Fruit fly (Drosophila melanogaster): ENCODE measurements around the gene CG33912.

Gene CG33912

dm6 chr3L:20748577-20748976 is 6.9 kb downstream of the CG33912 start:
- TF ChIP-seq Dll (optimal IDR thresholded peaks at IDR 0.05) = no peak
- no peak for TF ChIP-seq pan (optimal IDR thresholded peaks at IDR 0.05)
- no peak for TF ChIP-seq CG8478 (optimal IDR thresholded peaks at IDR 0.05)
- no peak for TF ChIP-seq usp (GFP tag; optimal IDR thresholded peaks at IDR 0.05)
- TF ChIP-seq EcR (GFP tag; optimal IDR thresholded peaks at IDR 0.05) = no peak
- no peak for TF ChIP-seq psq (optimal IDR thresholded peaks at IDR 0.05)

dm6 chr3L:20747299-20747925 is 8.1 kb downstream of the CG33912 start:
- TF ChIP-seq psq (optimal IDR thresholded peaks at IDR 0.05) (no peak), EcR (GFP tag; optimal IDR thresholded peaks at IDR 0.05) (no peak), CG8478 (optimal IDR thresholded peaks at IDR 0.05) (no peak), pan (optimal IDR thresholded peaks at IDR 0.05) (no peak), usp (GFP tag; optimal IDR thresholded peaks at IDR 0.05) (no peak), Dll (optimal IDR thresholded peaks at IDR 0.05) (no peak)

- TF ChIP-seq Dll (optimal IDR thresholded peaks at IDR 0.05) (no peak), pan (optimal IDR thresholded peaks at IDR 0.05) (no peak), CG8478 (optimal IDR thresholded peaks at IDR 0.05) (no peak), usp (GFP tag; optimal IDR thresholded peaks at IDR 0.05) (no peak), psq (optimal IDR thresholded peaks at IDR 0.05) (no peak), EcR (GFP tag; optimal IDR thresholded peaks at IDR 0.05) (no peak)
Measured at dm6 chr3L:20739414-20739813, 16.1 kb downstream of the CG33912 start, which contains the start of gene Gr77a. Gene Gr77a (minus strand): TSS chr3L:20739430.

dm6 chr3L:20737346-20737745 is 18.1 kb downstream of the CG33912 start:
- TF ChIP-seq pan (optimal IDR thresholded peaks at IDR 0.05) (no peak), EcR (GFP tag; optimal IDR thresholded peaks at IDR 0.05) (no peak), CG8478 (optimal IDR thresholded peaks at IDR 0.05) (no peak), usp (GFP tag; optimal IDR thresholded peaks at IDR 0.05) (no peak), Dll (optimal IDR thresholded peaks at IDR 0.05) (no peak), psq (optimal IDR thresholded peaks at IDR 0.05) (no peak)

dm6 chr3L:20736266-20736665 is 19.2 kb downstream of the CG33912 start:
- no peak for TF ChIP-seq usp (GFP tag; optimal IDR thresholded peaks at IDR 0.05)
- no peak for TF ChIP-seq pan (optimal IDR thresholded peaks at IDR 0.05)
- TF ChIP-seq psq (optimal IDR thresholded peaks at IDR 0.05) = no peak
- TF ChIP-seq EcR (GFP tag; optimal IDR thresholded peaks at IDR 0.05) = no peak
- TF ChIP-seq CG8478 (optimal IDR thresholded peaks at IDR 0.05) = no peak
- TF ChIP-seq Dll (optimal IDR thresholded peaks at IDR 0.05) = no peak

dm6 chr3L:20734258-20734624 is 21.2 kb downstream of the CG33912 start:
- TF ChIP-seq CG8478 (optimal IDR thresholded peaks at IDR 0.05) (no peak), usp (GFP tag; optimal IDR thresholded peaks at IDR 0.05) (no peak), Dll (optimal IDR thresholded peaks at IDR 0.05) (no peak), EcR (GFP tag; optimal IDR thresholded peaks at IDR 0.05) (no peak), pan (optimal IDR thresholded peaks at IDR 0.05) (no peak), psq (optimal IDR thresholded peaks at IDR 0.05) (no peak)

dm6 chr3L:20733530-20734257 is 21.8 kb downstream of the CG33912 start:
- no peak for TF ChIP-seq usp (GFP tag; optimal IDR thresholded peaks at IDR 0.05)
- TF ChIP-seq CG8478 (optimal IDR thresholded peaks at IDR 0.05) = no peak

dm6 chr3L:20732492-20732891 is 23.0 kb downstream of the CG33912 start:
- no peak for TF ChIP-seq pan (optimal IDR thresholded peaks at IDR 0.05)
- no peak for TF ChIP-seq CG8478 (optimal IDR thresholded peaks at IDR 0.05)
- TF ChIP-seq Dll (optimal IDR thresholded peaks at IDR 0.05) = no peak

- TF ChIP-seq Dll (optimal IDR thresholded peaks at IDR 0.05) (peak; percentile 84), usp (GFP tag; optimal IDR thresholded peaks at IDR 0.05) (no peak)
Measured at dm6 chr3L:20730323-20731238, 24.9 kb downstream of the CG33912 start, which contains the start of gene CG13252. Gene CG13252 (plus strand): TSS chr3L:20730591.

- TF ChIP-seq psq (optimal IDR thresholded peaks at IDR 0.05) (no peak), usp (GFP tag; optimal IDR thresholded peaks at IDR 0.05) (no peak), CG8478 (optimal IDR thresholded peaks at IDR 0.05) (no peak)
Measured at dm6 chr3L:20729415-20729814, 26.1 kb downstream of the CG33912 start.

dm6 chr3L:20719100-20719499 is 36.4 kb downstream of the CG33912 start, which contains the start of gene cmpy:
Gene cmpy (minus strand): TSS chr3L:20719200.
- no peak for TF ChIP-seq EcR (GFP tag; optimal IDR thresholded peaks at IDR 0.05)
- no peak for TF ChIP-seq psq (optimal IDR thresholded peaks at IDR 0.05)
- no peak for TF ChIP-seq Dll (optimal IDR thresholded peaks at IDR 0.05)
- TF ChIP-seq CG8478 (optimal IDR thresholded peaks at IDR 0.05) = no peak
- no peak for TF ChIP-seq usp (GFP tag; optimal IDR thresholded peaks at IDR 0.05)
- TF ChIP-seq pan (optimal IDR thresholded peaks at IDR 0.05) = no peak

- TF ChIP-seq CG8478 (optimal IDR thresholded peaks at IDR 0.05) = no peak
- TF ChIP-seq psq (optimal IDR thresholded peaks at IDR 0.05) = no peak
- no peak for TF ChIP-seq EcR (GFP tag; optimal IDR thresholded peaks at IDR 0.05)
- no peak for TF ChIP-seq pan (optimal IDR thresholded peaks at IDR 0.05)
- TF ChIP-seq Dll (optimal IDR thresholded peaks at IDR 0.05) = no peak
- no peak for TF ChIP-seq usp (GFP tag; optimal IDR thresholded peaks at IDR 0.05)
Measured at dm6 chr3L:20713800-20714199, 41.7 kb downstream of the CG33912 start, which contains the start of gene CG34260. Gene CG34260 (plus strand): TSS chr3L:20714100.

Measured in whole organism.